Worm (Caenorhabditis elegans) whole organism, L1 larva: ENCODE data around the gene cls-3.

Experiments used
- C04F5.9 ChIP-seq: sonication (generic microtip); optimal IDR thresholded peaks from 2 replicates; lab custom pipeline; 2016; ENCODE audit warnings: missing genetic modification characterization, missing compliant biosample characterization
- C34B4.2 ChIP-seq: sonication (generic microtip); optimal IDR thresholded peaks from 2 replicates; lab custom pipeline; 2017; ENCODE audit warnings: mild to moderate bottlenecking, missing genetic modification characterization, missing compliant biosample characterization
- F16B12.6 ChIP-seq: fragments of 150-350 bp; optimal IDR thresholded peaks from 2 replicates; lab custom pipeline; 2014; ENCODE audit warnings: missing biosample characterization, missing genetic modification characterization
- aha-1 ChIP-seq: fragments of 150-350 bp; optimal IDR thresholded peaks from 2 replicates; lab custom pipeline; 2014; ENCODE audit warnings: missing biosample characterization, missing genetic modification characterization
- ama-1 ChIP-seq: fragments of 150-350 bp; optimal IDR thresholded peaks from 2 replicates; lab custom pipeline; 2014
- blmp-1 ChIP-seq: fragments of 150-350 bp; optimal IDR thresholded peaks from 2 replicates; lab custom pipeline; 2014; ENCODE audit warnings: missing biosample characterization, missing genetic modification characterization
- ceh-8 ChIP-seq: fragments of 200-800 bp; sonication (Bioruptor generic); optimal IDR thresholded peaks from 2 replicates; lab custom pipeline; 2018; ENCODE audit warnings: mild to moderate bottlenecking, missing genetic modification characterization, moderate library complexity, missing compliant biosample characterization
- ceh-82 ChIP-seq, 3 experiments: fragments of 150-350 bp in 1 of 3; sonication (generic microtip) in 2 of 3; optimal IDR thresholded peaks; 2 replicates each; lab custom pipeline; 2014 to 2017; ENCODE audit warnings: missing biosample characterization in 3 of 3, missing genetic modification characterization in 3 of 3
- dsc-1 ChIP-seq: sonication (generic microtip); optimal IDR thresholded peaks from 2 replicates; lab custom pipeline; 2016; ENCODE audit warnings: mild to moderate bottlenecking, missing genetic modification characterization, missing compliant biosample characterization
- efl-3 ChIP-seq: fragments of 200-800 bp; sonication (Bioruptor generic); optimal IDR thresholded peaks from 2 replicates; lab custom pipeline; 2018; ENCODE audit warnings: mild to moderate bottlenecking, missing genetic modification characterization, missing compliant biosample characterization
- egl-13 ChIP-seq: sonication (generic microtip); optimal IDR thresholded peaks from 2 replicates; lab custom pipeline; 2016; ENCODE audit warnings: missing genotype, missing genetic modification reagents, missing genetic modification characterization, missing compliant biosample characterization
- elt-3 ChIP-seq, 6 experiments: fragments of 150-350 bp in 1 of 6; sonication (generic microtip); optimal IDR thresholded peaks; 2 replicates each; lab custom pipeline; 2017 to 2018; ENCODE audit warnings: missing biosample characterization in 6 of 6, missing genetic modification characterization in 6 of 6, inconsistent platforms in 1 of 6
- ets-5 ChIP-seq: fragments of 200-800 bp; sonication (Bioruptor generic); IDR thresholded peaks from 2 replicates; pipeline ENCODE4 v1.3.6; 2022; ENCODE audit warnings: missing genetic modification characterization, missing compliant biosample characterization
- fkh-10 ChIP-seq: sonication (generic microtip); optimal IDR thresholded peaks from 2 replicates; lab custom pipeline; 2017; ENCODE audit warnings: missing biosample characterization, missing genetic modification reagents, missing genetic modification characterization
- fkh-4 ChIP-seq: sonication (generic microtip); optimal IDR thresholded peaks from 2 replicates; lab custom pipeline; 2016; ENCODE audit warnings: missing compliant biosample characterization, missing genetic modification characterization, borderline replicate concordance
- fos-1 ChIP-seq: fragments of 150-350 bp; optimal IDR thresholded peaks from 2 replicates; lab custom pipeline; 2014; ENCODE audit warnings: missing biosample characterization, missing genetic modification characterization
- hlh-17 ChIP-seq: fragments of 200-800 bp; sonication (Bioruptor generic); optimal IDR thresholded peaks from 2 replicates; lab custom pipeline; 2018; ENCODE audit warnings: missing genetic modification characterization, mild to moderate bottlenecking, missing compliant biosample characterization, moderate library complexity, borderline replicate concordance
- hpl-2 ChIP-seq: fragments of 150-350 bp; optimal IDR thresholded peaks from 2 replicates; lab custom pipeline; 2014; ENCODE audit warnings: missing biosample characterization, missing genetic modification reagents, missing genetic modification characterization
- irx-1 ChIP-seq: sonication (generic microtip); optimal IDR thresholded peaks from 2 replicates; lab custom pipeline; 2016; ENCODE audit warnings: missing genetic modification characterization, missing compliant biosample characterization
- isw-1 ChIP-seq: fragments of 200-800 bp; sonication (Bioruptor generic); IDR thresholded peaks from 2 replicates; pipeline ENCODE4 v1.3.6; 2022; ENCODE audit warnings: missing genetic modification characterization, missing compliant biosample characterization
- jun-1 ChIP-seq: fragments of 150-350 bp; optimal IDR thresholded peaks from 2 replicates; lab custom pipeline; 2014; ENCODE audit warnings: missing biosample characterization, missing genetic modification reagents, missing genetic modification characterization
- lin-13 ChIP-seq: fragments of 150-350 bp; optimal IDR thresholded peaks from 2 replicates; lab custom pipeline; 2014; ENCODE audit warnings: missing biosample characterization, missing genetic modification reagents, missing genetic modification characterization
- lin-15B ChIP-seq: fragments of 150-350 bp; sonication (generic microtip); optimal IDR thresholded peaks from 3 replicates; lab custom pipeline; 2014; ENCODE audit warnings: missing biosample characterization, missing genetic modification characterization
- lin-35 ChIP-seq, 2 experiments: fragments of 150-350 bp; optimal IDR thresholded peaks; 2 replicates each; lab custom pipeline; 2014; ENCODE audit warnings: missing biosample characterization in 2 of 2, missing genetic modification characterization in 2 of 2, missing genetic modification reagents in 2 of 2
- lir-3 ChIP-seq: sonication (generic microtip); optimal IDR thresholded peaks from 2 replicates; lab custom pipeline; 2016; ENCODE audit warnings: mild to moderate bottlenecking, missing genetic modification characterization, moderate library complexity, missing compliant biosample characterization; ENCODE audit not compliant: poor library complexity
- lsy-2 ChIP-seq, 2 experiments: fragments of 150-350 bp; optimal IDR thresholded peaks; 2 replicates each; lab custom pipeline; 2014; ENCODE audit warnings: missing biosample characterization in 2 of 2, missing genetic modification characterization in 2 of 2
- mef-2 ChIP-seq: fragments of 150-350 bp; optimal IDR thresholded peaks from 2 replicates; lab custom pipeline; 2014; ENCODE audit warnings: missing biosample characterization, missing genetic modification characterization
- mep-1 ChIP-seq: fragments of 150-350 bp; optimal IDR thresholded peaks from 2 replicates; lab custom pipeline; 2014; ENCODE audit warnings: missing biosample characterization, missing genetic modification characterization
- nhr-12 ChIP-seq: sonication (generic microtip); optimal IDR thresholded peaks from 2 replicates; lab custom pipeline; 2017; ENCODE audit warnings: missing biosample characterization, missing genetic modification characterization
- nhr-19 ChIP-seq: fragments of 200-800 bp; sonication (Bioruptor generic); conservative IDR thresholded peaks from 2 replicates; pipeline ENCODE4 v1.3.6; 2022; ENCODE audit warnings: missing genetic modification characterization, missing compliant biosample characterization
- nhr-20 ChIP-seq: sonication (generic microtip); optimal IDR thresholded peaks from 2 replicates; lab custom pipeline; 2016; ENCODE audit warnings: mild to moderate bottlenecking, missing genetic modification characterization, missing compliant biosample characterization
- nhr-28 ChIP-seq: fragments of 150-350 bp; optimal IDR thresholded peaks from 2 replicates; lab custom pipeline; 2014; ENCODE audit warnings: missing biosample characterization, missing genetic modification characterization
- nhr-47 ChIP-seq: sonication (generic microtip); optimal IDR thresholded peaks from 2 replicates; lab custom pipeline; 2016; ENCODE audit warnings: mild to moderate bottlenecking, missing genetic modification characterization, moderate library complexity, missing compliant biosample characterization
- nhr-76 ChIP-seq: sonication (generic microtip); optimal IDR thresholded peaks from 2 replicates; lab custom pipeline; 2017; ENCODE audit warnings: missing biosample characterization, missing genetic modification characterization
- nhr-77 ChIP-seq: fragments of 150-350 bp; optimal IDR thresholded peaks from 2 replicates; lab custom pipeline; 2014; ENCODE audit warnings: missing biosample characterization, missing genetic modification characterization
- nhr-84 ChIP-seq: sonication (generic microtip); optimal IDR thresholded peaks from 2 replicates; lab custom pipeline; 2017; ENCODE audit warnings: missing biosample characterization, missing genetic modification characterization
- pax-3 ChIP-seq: fragments of 200-800 bp; sonication (Bioruptor generic); optimal IDR thresholded peaks from 2 replicates; lab custom pipeline; 2018; ENCODE audit warnings: mild to moderate bottlenecking, missing genetic modification characterization, moderate library complexity, missing compliant biosample characterization
- rnt-1 ChIP-seq: sonication (generic microtip); optimal IDR thresholded peaks from 2 replicates; lab custom pipeline; 2016; ENCODE audit warnings: mild to moderate bottlenecking, missing genetic modification characterization, moderate library complexity, missing compliant biosample characterization
- skn-1 ChIP-seq: fragments of 150-350 bp; optimal IDR thresholded peaks from 2 replicates; lab custom pipeline; 2014; ENCODE audit warnings: missing biosample characterization, missing genetic modification characterization
- snu-23 ChIP-seq: sonication (generic microtip); optimal IDR thresholded peaks from 2 replicates; lab custom pipeline; 2016; ENCODE audit warnings: missing genetic modification characterization, missing compliant biosample characterization
- sox-4 ChIP-seq: sonication (generic microtip); optimal IDR thresholded peaks from 2 replicates; lab custom pipeline; 2016; ENCODE audit warnings: missing genetic modification characterization, missing compliant biosample characterization
- sup-37 ChIP-seq: fragments of 200-800 bp; sonication (Bioruptor generic); optimal IDR thresholded peaks from 2 replicates; lab custom pipeline; 2018; ENCODE audit warnings: mild to moderate bottlenecking, missing genetic modification characterization, missing compliant biosample characterization
- swsn-7 ChIP-seq: sonication (generic microtip); optimal IDR thresholded peaks from 2 replicates; lab custom pipeline; 2016; ENCODE audit warnings: missing genetic modification characterization, missing compliant biosample characterization
- tbx-2 ChIP-seq: sonication (generic microtip); optimal IDR thresholded peaks from 2 replicates; lab custom pipeline; 2016; ENCODE audit warnings: missing genetic modification characterization, missing compliant biosample characterization
- tlp-1 ChIP-seq: fragments of 150-350 bp; optimal IDR thresholded peaks from 2 replicates; lab custom pipeline; 2014; ENCODE audit warnings: missing biosample characterization, missing genetic modification characterization
- unc-30 ChIP-seq: sonication (generic microtip); optimal IDR thresholded peaks from 2 replicates; lab custom pipeline; 2017; ENCODE audit warnings: missing biosample characterization, missing genetic modification characterization
- unc-62 ChIP-seq: fragments of 150-350 bp; optimal IDR thresholded peaks from 2 replicates; lab custom pipeline; 2014; ENCODE audit warnings: missing biosample characterization, missing genetic modification reagents, missing genetic modification characterization
- unc-98 ChIP-seq: fragments of 200-800 bp; sonication (Bioruptor generic); IDR thresholded peaks from 2 replicates; pipeline ENCODE4 v1.3.6; 2022; ENCODE audit warnings: missing genetic modification characterization, missing compliant biosample characterization
- vab-15 ChIP-seq: sonication (generic microtip); optimal IDR thresholded peaks from 2 replicates; lab custom pipeline; 2017; ENCODE audit warnings: missing genotype, mild to moderate bottlenecking, missing genetic modification characterization, missing compliant biosample characterization
- xbp-1 ChIP-seq: sonication (generic microtip); optimal IDR thresholded peaks from 2 replicates; lab custom pipeline; 2016; ENCODE audit warnings: missing genetic modification characterization, missing compliant biosample characterization
- zag-1 ChIP-seq: fragments of 150-350 bp; optimal IDR thresholded peaks from 2 replicates; lab custom pipeline; 2014; ENCODE audit warnings: missing biosample characterization, missing genetic modification characterization
- zip-4 ChIP-seq: fragments of 200-800 bp; sonication (Bioruptor generic); optimal IDR thresholded peaks from 2 replicates; lab custom pipeline; 2018; ENCODE audit warnings: mild to moderate bottlenecking, missing genetic modification characterization, moderate library complexity, missing compliant biosample characterization
- ztf-11 ChIP-seq, 2 experiments: sonication (generic microtip); optimal IDR thresholded peaks; 2 replicates each; lab custom pipeline; 2016 to 2017; ENCODE audit warnings: missing genetic modification characterization in 2 of 2, missing biosample characterization in 1 of 2, missing compliant biosample characterization in 1 of 2
- ztf-4 ChIP-seq: fragments of 150-350 bp; optimal IDR thresholded peaks from 2 replicates; lab custom pipeline; 2014; ENCODE audit warnings: missing biosample characterization, missing genetic modification characterization

Gene cls-3

ce11 chrIII:9191091-9191490 lies at the start of gene cls-3:
cls-3 (minus strand) TSS chrIII:9191109.
- TF ChIP-seq swsn-7 (tag; lab: Kevin White, UChicago) = peak; percentile 50
- no peak for TF ChIP-seq fos-1 (tag; lab: Kevin White, UChicago)
- no peak for TF ChIP-seq nhr-12
- no peak for TF ChIP-seq nhr-77 (tag; lab: Kevin White, UChicago)
- peak; percentile 88 for TF ChIP-seq rnt-1
- peak; percentile 61 for TF ChIP-seq snu-23 (GFP tag; lab: Kevin White, UChicago)
- no peak for TF ChIP-seq unc-98 (GFP tag; lab: Robert Waterston, UW)
- no peak for TF ChIP-seq sup-37 (GFP tag; lab: Kevin White, UChicago)
- no peak for TF ChIP-seq zag-1 (tag; lab: Kevin White, UChicago)
- peak; percentile 25 for TF ChIP-seq tbx-2
- TF ChIP-seq blmp-1 (tag; lab: Kevin White, UChicago) = no peak
- TF ChIP-seq xbp-1 = peak; percentile 45
- TF ChIP-seq jun-1 (tag; lab: Kevin White, UChicago) = no peak
- TF ChIP-seq unc-62 (GFP tag; lab: Kevin White, UChicago) = no peak
- TF ChIP-seq F16B12.6 (tag; lab: Kevin White, UChicago) = peak; percentile 54
- TF ChIP-seq nhr-84 (tag; lab: Kevin White, UChicago) = no peak
- TF ChIP-seq nhr-28 = no peak
- no peak for TF ChIP-seq mef-2
- TF ChIP-seq ztf-11 (tag; optimal IDR thresholded peaks at IDR 0.05; lab: Kevin White, UChicago) = peak in 1 of 2 experiments; percentile 45
- no peak for TF ChIP-seq ceh-82 (tag; optimal IDR thresholded peaks at IDR 0.05; lab: Kevin White, UChicago)
- TF ChIP-seq efl-3 (GFP tag; lab: Kevin White, UChicago) = no peak
- no peak for TF ChIP-seq hlh-17 (GFP tag; lab: Kevin White, UChicago)
- no peak for TF ChIP-seq lin-15B (tag; lab: Kevin White, UChicago)
- TF ChIP-seq egl-13 (tag; lab: Kevin White, UChicago) = peak; percentile 13
- peak; percentile 34; the same call in 1 of the 2 replicates for TF ChIP-seq isw-1 (GFP tag; lab: Robert Waterston, UW)
- TF ChIP-seq ets-5 = no peak
- no peak for TF ChIP-seq fkh-10 (GFP tag; lab: Kevin White, UChicago)
- peak; percentile 88 to 92 for TF ChIP-seq lin-35 (GFP tag; optimal IDR thresholded peaks at IDR 0.05; lab: Kevin White, UChicago)
- peak; percentile 52 for TF ChIP-seq ceh-8 (GFP tag; lab: Kevin White, UChicago)
- TF ChIP-seq C34B4.2 (tag; lab: Kevin White, UChicago) = no peak
- TF ChIP-seq nhr-19 (GFP tag; lab: Robert Waterston, UW) = peak; percentile 53
- TF ChIP-seq nhr-76 (tag; lab: Kevin White, UChicago) = no peak
- peak; percentile 21 for TF ChIP-seq vab-15 (tag; lab: Kevin White, UChicago)
- no peak for TF ChIP-seq C04F5.9
- no peak for TF ChIP-seq unc-30
- no peak for TF ChIP-seq hpl-2
- peak; percentile 43 for TF ChIP-seq nhr-20 (tag; lab: Kevin White, UChicago)
- peak; percentile 5 for TF ChIP-seq fkh-4 (tag; lab: Kevin White, UChicago)
- peak; percentile 61 to 76 for TF ChIP-seq lsy-2 (tag; optimal IDR thresholded peaks at IDR 0.05; lab: Kevin White, UChicago)
- TF ChIP-seq mep-1 (tag; lab: Kevin White, UChicago) = peak; percentile 27
- no peak for TF ChIP-seq elt-3 (tag; optimal IDR thresholded peaks at IDR 0.05; lab: Kevin White, UChicago)
- peak; percentile 62 for TF ChIP-seq dsc-1
- TF ChIP-seq pax-3 (tag; lab: Kevin White, UChicago) = no peak
- no peak for TF ChIP-seq ama-1 (lab: Kevin White, UChicago)
- no peak for TF ChIP-seq tlp-1 (tag; lab: Kevin White, UChicago)
- TF ChIP-seq irx-1 = peak; percentile 33
- TF ChIP-seq sox-4 (tag; lab: Kevin White, UChicago) = no peak
- peak; percentile 68 for TF ChIP-seq nhr-47 (tag; lab: Kevin White, UChicago)
- TF ChIP-seq zip-4 (GFP tag; lab: Kevin White, UChicago) = no peak
- peak; percentile 65 for TF ChIP-seq lir-3 (tag; lab: Kevin White, UChicago)
- TF ChIP-seq aha-1 = no peak
- peak; percentile 59 for TF ChIP-seq lin-13 (GFP tag; lab: Kevin White, UChicago)
- TF ChIP-seq ztf-4 (tag; lab: Kevin White, UChicago) = no peak
- TF ChIP-seq skn-1 (tag; lab: Kevin White, UChicago) = no peak
